Worm (Caenorhabditis elegans) whole organism, midembryonic: ENCODE results near the gene C34F11.8.

Experiments
- T22C8.4 ChIP-seq: fragments of 200-800 bp; sonication (Bioruptor generic); IDR thresholded peaks from 2 replicates; pipeline ENCODE4 v1.3.6; 2022; ENCODE audit warnings: missing genetic modification characterization, missing compliant biosample characterization
- cog-1 ChIP-seq: sonication (generic microtip); optimal IDR thresholded peaks from 2 replicates; lab custom pipeline; 2016; ENCODE audit warnings: missing genetic modification characterization, missing compliant biosample characterization
- flt-1 ChIP-seq: fragments of 200-800 bp; sonication (Bioruptor generic); IDR thresholded peaks from 2 replicates; pipeline ENCODE4 v1.3.6; 2022; ENCODE audit warnings: missing genetic modification characterization, missing compliant biosample characterization
- klf-2 ChIP-seq: fragments of 200-800 bp; sonication (Bioruptor generic); conservative IDR thresholded peaks from 2 replicates; pipeline ENCODE4 v1.3.6; 2022; ENCODE audit warnings: missing genetic modification reagents, missing genetic modification characterization, missing compliant biosample characterization
- med-1 ChIP-seq: sonication (generic microtip); optimal IDR thresholded peaks from 2 replicates; lab custom pipeline; 2017; ENCODE audit warnings: missing genetic modification characterization, mild to moderate bottlenecking, missing compliant biosample characterization, antibody characterized with exemption, missing genetic modification reagents; ENCODE audit not compliant: insufficient read depth
- ref-1 ChIP-seq: fragments of 200-800 bp; sonication (Bioruptor generic); conservative IDR thresholded peaks from 2 replicates; pipeline ENCODE4 v1.3.6; 2022; ENCODE audit warnings: missing genetic modification reagents, missing genetic modification characterization, missing compliant biosample characterization
- tab-1 ChIP-seq: fragments of 200-800 bp; sonication (Bioruptor generic); IDR thresholded peaks from 2 replicates; pipeline ENCODE4 v1.3.6; 2022; ENCODE audit warnings: missing genetic modification characterization, missing compliant biosample characterization
- ztf-23 ChIP-seq: fragments of 200-800 bp; sonication (Bioruptor generic); IDR thresholded peaks from 2 replicates; pipeline ENCODE4 v1.3.6; 2022; ENCODE audit warnings: missing genetic modification reagents, missing genetic modification characterization, missing compliant biosample characterization
- ztf-29 ChIP-seq: fragments of 200-800 bp; sonication (Bioruptor generic); IDR thresholded peaks from 2 replicates; pipeline ENCODE4 v1.3.6; 2022; ENCODE audit warnings: missing genetic modification reagents, missing genetic modification characterization, missing compliant biosample characterization

The C34F11.8 gene

ce11 chrII:5178609-5179008, 32.2 kb downstream of the C34F11.8 start:
- TF ChIP-seq klf-2 (GFP tag; lab: Robert Waterston, UW) (no peak), T22C8.4 (no peak), ref-1 (GFP tag; lab: Robert Waterston, UW) (no peak), flt-1 (GFP tag; lab: Robert Waterston, UW) (no peak), ztf-23 (no peak)

ce11 chrII:5177902-5178301, 32.9 kb downstream of the C34F11.8 start, which contains the start of gene C27D6.12:
Gene C27D6.12, minus strand, starts transcription at chrII:5178002.
- TF ChIP-seq med-1 (GFP tag; lab: Kevin White, UChicago) (no peak), T22C8.4 (no peak)

ce11 chrII:5176934-5177333, 33.8 kb downstream of the C34F11.8 start:
- TF ChIP-seq med-1 (GFP tag; lab: Kevin White, UChicago): no peak
- TF ChIP-seq ztf-29 (GFP tag; lab: Robert Waterston, UW): no peak
- no peak for TF ChIP-seq flt-1 (GFP tag; lab: Robert Waterston, UW)
- no peak for TF ChIP-seq cog-1 (tag; lab: Kevin White, UChicago)
- TF ChIP-seq klf-2 (GFP tag; lab: Robert Waterston, UW): no peak

DNA sequence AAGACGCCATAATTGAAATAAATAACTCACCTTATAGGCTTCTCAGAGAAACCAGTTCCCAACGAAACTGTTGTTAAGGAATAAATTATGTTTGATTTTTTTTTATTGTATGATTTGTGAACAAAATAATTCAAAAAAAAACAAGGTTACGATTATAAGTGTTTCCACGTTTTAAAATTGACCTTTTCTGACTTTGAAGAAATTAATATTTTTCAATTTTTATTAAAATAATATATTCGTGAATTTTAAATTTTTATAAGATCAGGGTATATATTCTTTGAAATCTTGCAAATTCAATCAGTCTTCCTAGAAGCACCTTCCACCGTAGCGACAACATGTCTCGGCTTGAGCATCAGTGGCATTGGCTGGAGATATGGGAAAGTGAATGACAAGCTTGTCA, 36.4 kb downstream of the C34F11.8 start, which contains the start of gene C27D6.3:
C27D6.3 (minus strand) TSS at position 101 of the 400 bp plus-strand sequence.
- no peak for TF ChIP-seq ztf-23
- TF ChIP-seq flt-1 (GFP tag; lab: Robert Waterston, UW): no peak
- TF ChIP-seq T22C8.4: no peak
- no peak for TF ChIP-seq klf-2 (GFP tag; lab: Robert Waterston, UW)
- no peak for TF ChIP-seq ref-1 (GFP tag; lab: Robert Waterston, UW)
- TF ChIP-seq tab-1 (GFP tag; lab: Robert Waterston, UW): no peak
- TF ChIP-seq ztf-29 (GFP tag; lab: Robert Waterston, UW): no peak
- TF ChIP-seq cog-1 (tag; lab: Kevin White, UChicago): no peak
- no peak for TF ChIP-seq med-1 (GFP tag; lab: Kevin White, UChicago)

DNA sequence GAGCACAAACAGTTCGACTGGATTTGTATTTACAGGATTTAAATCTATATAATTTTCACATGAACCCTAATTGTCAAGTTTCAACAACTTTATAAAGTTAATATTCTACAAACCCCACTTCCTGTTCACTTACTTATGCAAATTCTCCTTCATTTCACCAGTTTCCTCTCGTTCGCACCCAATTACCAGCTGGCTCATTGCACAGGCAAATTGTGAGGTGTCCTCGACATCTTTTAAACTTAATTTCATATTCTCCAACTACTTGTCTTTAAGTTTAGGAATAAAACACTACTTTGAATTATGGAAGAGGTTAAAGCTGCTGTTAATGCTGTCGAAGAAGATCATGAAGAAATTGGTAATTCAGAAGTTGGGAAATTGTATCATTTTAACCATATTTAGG, 38.3 kb downstream of the C34F11.8 start, which contains the start of gene C27D6.1:
C27D6.1 (plus strand) TSS at position 301 of the 400 bp plus-strand sequence.
- no peak for TF ChIP-seq T22C8.4
- no peak for TF ChIP-seq ztf-29 (GFP tag; lab: Robert Waterston, UW)
- no peak for TF ChIP-seq flt-1 (GFP tag; lab: Robert Waterston, UW)
- no peak for TF ChIP-seq ref-1 (GFP tag; lab: Robert Waterston, UW)
- no peak for TF ChIP-seq klf-2 (GFP tag; lab: Robert Waterston, UW)
- no peak for TF ChIP-seq ztf-23
- no peak for TF ChIP-seq med-1 (GFP tag; lab: Kevin White, UChicago)
- TF ChIP-seq cog-1 (tag; lab: Kevin White, UChicago): no peak
- no peak for TF ChIP-seq tab-1 (GFP tag; lab: Robert Waterston, UW)

DNA sequence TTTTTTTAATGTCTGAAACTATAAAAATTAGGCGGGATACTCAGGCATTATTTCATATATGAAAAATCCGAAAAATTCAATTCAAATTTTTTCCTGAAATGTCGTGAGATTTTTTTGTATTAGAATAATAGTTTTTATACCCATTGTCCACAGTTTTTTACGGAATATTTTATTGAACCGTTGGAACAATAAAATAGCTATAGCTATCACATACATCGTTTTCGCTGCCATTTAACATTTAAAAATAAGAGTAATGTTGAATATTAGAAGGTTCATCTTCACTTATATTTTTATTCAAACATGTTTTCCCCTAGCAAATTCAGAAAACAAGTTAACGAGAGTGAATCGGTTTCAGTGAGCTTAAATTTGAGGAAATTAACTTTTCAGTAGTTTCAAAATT, 39.2 kb downstream of the C34F11.8 start, which contains the start of gene C27D6.15:
C27D6.15 (plus strand) TSS at position 301 of the 400 bp plus-strand sequence.
- TF ChIP-seq cog-1 (tag; lab: Kevin White, UChicago) (no peak), klf-2 (GFP tag; lab: Robert Waterston, UW) (no peak), ztf-29 (GFP tag; lab: Robert Waterston, UW) (no peak), med-1 (GFP tag; lab: Kevin White, UChicago) (no peak), ztf-23 (no peak), ref-1 (GFP tag; lab: Robert Waterston, UW) (no peak), flt-1 (GFP tag; lab: Robert Waterston, UW) (no peak), T22C8.4 (no peak), tab-1 (GFP tag; lab: Robert Waterston, UW) (no peak)

ce11 chrII:5170932-5171331, 39.8 kb downstream of the C34F11.8 start, which contains the start of gene srb-1:
Gene srb-1, minus strand, starts transcription at chrII:5171032.
- TF ChIP-seq ztf-29 (GFP tag; lab: Robert Waterston, UW) (no peak), tab-1 (GFP tag; lab: Robert Waterston, UW) (no peak), ref-1 (GFP tag; lab: Robert Waterston, UW) (no peak), flt-1 (GFP tag; lab: Robert Waterston, UW) (no peak), ztf-23 (no peak), T22C8.4 (no peak), med-1 (GFP tag; lab: Kevin White, UChicago) (no peak), cog-1 (tag; lab: Kevin White, UChicago) (no peak), klf-2 (GFP tag; lab: Robert Waterston, UW) (no peak)

- TF ChIP-seq tab-1 (GFP tag; lab: Robert Waterston, UW) (no peak), ref-1 (GFP tag; lab: Robert Waterston, UW) (no peak), flt-1 (GFP tag; lab: Robert Waterston, UW) (no peak), cog-1 (tag; lab: Kevin White, UChicago) (no peak), ztf-29 (GFP tag; lab: Robert Waterston, UW) (no peak)
Measured at ce11 chrII:5166738-5167137, 44.0 kb downstream of the C34F11.8 start, which contains the start of gene srb-3. Gene srb-3, minus strand, starts transcription at chrII:5166838.

ce11 chrII:5163283-5163682, 47.5 kb downstream of the C34F11.8 start, which contains the start of gene srb-5:
Gene srb-5, minus strand, starts transcription at chrII:5163383.
- TF ChIP-seq cog-1 (tag; lab: Kevin White, UChicago) (no peak), klf-2 (GFP tag; lab: Robert Waterston, UW) (no peak), ztf-29 (GFP tag; lab: Robert Waterston, UW) (no peak), med-1 (GFP tag; lab: Kevin White, UChicago) (no peak), T22C8.4 (no peak), flt-1 (GFP tag; lab: Robert Waterston, UW) (no peak), ztf-23 (no peak), ref-1 (GFP tag; lab: Robert Waterston, UW) (no peak)

DNA sequence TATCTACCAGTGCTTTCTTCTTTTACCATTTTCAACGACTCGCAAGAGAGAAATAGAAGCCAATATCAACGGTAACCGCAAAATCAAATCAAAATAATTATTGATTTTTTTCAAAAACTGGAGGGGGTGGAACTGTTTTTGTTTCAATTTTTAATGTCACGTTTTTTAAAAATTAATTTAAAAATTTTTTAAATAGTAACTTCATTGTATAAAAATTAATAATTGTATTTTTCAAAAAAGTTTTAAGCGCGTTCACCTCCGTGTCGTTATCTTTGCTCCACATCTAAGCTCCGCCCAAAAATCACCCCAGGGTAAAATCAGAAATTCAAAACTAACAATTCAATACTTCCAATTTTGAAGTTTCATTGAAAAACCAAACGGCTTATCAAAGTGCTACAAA, 49.7 kb downstream of the C34F11.8 start, which contains the start of gene C27D6.11:
C27D6.11 (minus strand) TSS at position 101 of the 400 bp plus-strand sequence.
- no peak for TF ChIP-seq tab-1 (GFP tag; lab: Robert Waterston, UW)
- TF ChIP-seq ztf-23: no peak
- TF ChIP-seq med-1 (GFP tag; lab: Kevin White, UChicago): no peak
- TF ChIP-seq klf-2 (GFP tag; lab: Robert Waterston, UW): no peak
- TF ChIP-seq ref-1 (GFP tag; lab: Robert Waterston, UW): no peak
- no peak for TF ChIP-seq T22C8.4
- no peak for TF ChIP-seq flt-1 (GFP tag; lab: Robert Waterston, UW)
- TF ChIP-seq cog-1 (tag; lab: Kevin White, UChicago): no peak
- no peak for TF ChIP-seq ztf-29 (GFP tag; lab: Robert Waterston, UW)
